Worm (Caenorhabditis elegans): ENCODE data around the gene oig-1.

ce11 chrIII:6558487-6558886 is 33.0 kb upstream of the oig-1 start, which contains the start of gene C09E7.8:
- TF ChIP-seq pha-4 (tag; optimal IDR thresholded peaks at IDR 0.05) (no peak), pha-2 (tag; optimal IDR thresholded peaks at IDR 0.05) (no peak), nhr-11 (tag; optimal IDR thresholded peaks at IDR 0.05) (no peak), fkh-10 (GFP tag; optimal IDR thresholded peaks at IDR 0.05) (no peak), ceh-34 (tag; optimal IDR thresholded peaks at IDR 0.05) (no peak), ama-1 (optimal IDR thresholded peaks at IDR 0.05) (no peak), sox-4 (tag; optimal IDR thresholded peaks at IDR 0.05) (no peak), ceh-45 (GFP tag; IDR thresholded peaks at IDR 0.05) (no peak), tbx-7 (tag; optimal IDR thresholded peaks at IDR 0.05) (no peak), hlh-8 (tag; optimal IDR thresholded peaks at IDR 0.05) (no peak)
